Worm (Caenorhabditis elegans) whole organism, mixed stage, embryonic: ENCODE results near the gene str-230.

Experiments used
- blmp-1 ChIP-seq: fragments of 150-350 bp; optimal IDR thresholded peaks from 2 replicates; lab custom pipeline; 2014; ENCODE audit warnings: missing biosample characterization, missing genetic modification characterization
- hlh-1 ChIP-seq: fragments of 150-350 bp; optimal IDR thresholded peaks from 2 replicates; lab custom pipeline; 2014; ENCODE audit warnings: missing biosample characterization, missing genetic modification reagents, missing genetic modification characterization
- lin-13 ChIP-seq: fragments of 150-350 bp; optimal IDR thresholded peaks from 2 replicates; lab custom pipeline; 2014; ENCODE audit warnings: missing biosample characterization, missing genetic modification characterization
- nhr-76 ChIP-seq: sonication (generic microtip); optimal IDR thresholded peaks from 2 replicates; lab custom pipeline; 2017; ENCODE audit warnings: missing biosample characterization, missing genetic modification characterization
- unc-39 ChIP-seq: fragments of 150-350 bp; optimal IDR thresholded peaks from 2 replicates; lab custom pipeline; 2014; ENCODE audit warnings: missing biosample characterization, missing genetic modification characterization

ce11 chrV:14212813-14213212 is 2.2 kb upstream of the str-230 start:
- TF ChIP-seq blmp-1 (tag; lab: Kevin White, UChicago) (no peak), hlh-1 (tag; lab: Kevin White, UChicago) (no peak), nhr-76 (tag; lab: Kevin White, UChicago) (no peak), lin-13 (tag; lab: Kevin White, UChicago) (no peak), unc-39 (no peak)
